Worm (Caenorhabditis elegans): ENCODE data around the gene rpb-4.

Gene rpb-4

DNA sequence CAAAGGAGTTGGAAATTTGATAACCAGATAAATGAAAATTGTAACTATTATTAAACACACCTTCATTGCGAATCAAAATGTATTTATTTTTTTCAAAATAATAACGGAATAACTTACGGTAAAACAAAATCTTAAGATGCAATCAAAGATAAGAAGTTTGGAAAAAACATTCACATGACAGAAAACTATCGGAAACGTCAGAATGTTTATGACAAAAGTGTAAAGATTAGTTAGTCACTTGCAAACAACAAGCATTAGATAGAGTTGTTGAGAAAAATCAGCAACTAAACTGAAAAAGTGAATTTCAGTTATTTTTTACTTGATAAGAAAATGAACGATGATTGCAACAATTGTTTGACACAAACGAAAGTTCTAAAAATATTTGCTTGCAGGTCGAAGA, 45.9 kb downstream of the rpb-4 start:
- TF ChIP-seq pag-3 (tag; optimal IDR thresholded peaks at IDR 0.05; ENCODE audit: borderline replicate concordance) = no peak
- TF ChIP-seq ceh-34 (tag; optimal IDR thresholded peaks at IDR 0.05) = no peak

DNA sequence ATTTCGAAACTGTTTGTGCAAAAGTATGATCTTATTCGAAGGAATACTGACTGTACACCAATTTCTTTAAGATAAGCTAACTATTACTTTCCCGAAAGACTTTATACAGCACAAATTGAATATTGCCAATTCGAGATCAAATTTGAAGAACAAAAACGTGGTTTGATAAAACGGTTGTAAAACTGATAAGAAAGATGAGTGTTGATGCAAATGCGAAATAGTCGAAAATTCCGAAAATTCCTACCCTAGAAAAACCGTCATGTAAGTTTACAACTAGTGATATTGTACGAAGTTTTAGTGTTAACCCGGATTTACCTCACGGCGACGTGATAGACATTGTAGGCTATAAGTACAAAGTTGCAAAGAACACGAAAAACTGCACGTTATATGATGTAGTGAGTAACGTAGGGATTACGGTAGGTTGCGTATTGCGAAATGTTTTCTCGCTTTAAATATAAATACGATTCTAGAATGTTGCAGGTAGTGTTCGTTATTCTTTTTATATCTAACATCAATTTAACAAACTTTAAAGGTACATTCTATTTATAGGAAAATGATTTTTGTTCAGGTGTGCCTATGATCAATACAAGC, 46.6 kb downstream of the rpb-4 start:
- TF ChIP-seq hlh-8 (tag; optimal IDR thresholded peaks at IDR 0.05) (no peak), nhr-11 (tag; optimal IDR thresholded peaks at IDR 0.05) (no peak), hlh-6 (tag; optimal IDR thresholded peaks at IDR 0.05) (no peak), gmeb-2 (tag; optimal IDR thresholded peaks at IDR 0.05) (no peak), pag-3 (tag; optimal IDR thresholded peaks at IDR 0.05; ENCODE audit: borderline replicate concordance) (no peak), dmd-4 (tag; optimal IDR thresholded peaks at IDR 0.05; ENCODE audit: borderline replicate concordance) (no peak), pqm-1 (tag; optimal IDR thresholded peaks at IDR 0.05) (no peak), ahr-1 (tag; optimal IDR thresholded peaks at IDR 0.05) (no peak), C38D4.7 (GFP tag; optimal IDR thresholded peaks at IDR 0.05) (no peak), Y22D7AL.16 (tag; optimal IDR thresholded peaks at IDR 0.05) (no peak), ceh-30 (tag; optimal IDR thresholded peaks at IDR 0.05) (no peak), unc-86 (tag; optimal IDR thresholded peaks at IDR 0.05) (no peak), ceh-6 (GFP tag; optimal IDR thresholded peaks at IDR 0.05) (no peak), ceh-2 (tag; optimal IDR thresholded peaks at IDR 0.05) (no peak)
